Worm (Caenorhabditis elegans) whole organism, L2 larva: ENCODE results near the gene spe-39.

Source experiments
- C34F6.9 ChIP-seq: fragments of 150-350 bp; optimal IDR thresholded peaks from 2 replicates; lab custom pipeline; 2014; ENCODE audit warnings: missing biosample characterization, missing genetic modification characterization
- F13H6.1 ChIP-seq: sonication (generic microtip); optimal IDR thresholded peaks from 2 replicates; lab custom pipeline; 2016; ENCODE audit warnings: missing genetic modification characterization, missing compliant biosample characterization
- R02D3.7 ChIP-seq: fragments of 150-350 bp; optimal IDR thresholded peaks from 2 replicates; lab custom pipeline; 2014; ENCODE audit warnings: missing biosample characterization, missing genetic modification characterization
- Y55F3AM.14 ChIP-seq: fragments of 200-800 bp; sonication (Bioruptor generic); optimal IDR thresholded peaks from 2 replicates; lab custom pipeline; 2018; ENCODE audit warnings: mild to moderate bottlenecking, missing genetic modification characterization, missing compliant biosample characterization
- ZK546.5 ChIP-seq: sonication (generic microtip); optimal IDR thresholded peaks from 2 replicates; lab custom pipeline; 2017; ENCODE audit warnings: missing biosample characterization, missing genetic modification characterization
- alr-1 ChIP-seq: fragments of 150-350 bp; optimal IDR thresholded peaks from 2 replicates; lab custom pipeline; 2014; ENCODE audit warnings: missing biosample characterization, missing genetic modification characterization
- aly-2 ChIP-seq: fragments of 150-350 bp; optimal IDR thresholded peaks from 2 replicates; lab custom pipeline; 2014; ENCODE audit warnings: missing biosample characterization, missing genetic modification characterization
- ama-1 ChIP-seq: fragments of 150-350 bp; optimal IDR thresholded peaks from 2 replicates; lab custom pipeline; 2018; ENCODE audit warnings: inconsistent platforms
- blmp-1 ChIP-seq: sonication (generic microtip); optimal IDR thresholded peaks from 2 replicates; lab custom pipeline; 2017; ENCODE audit warnings: missing genetic modification characterization, mild to moderate bottlenecking, missing compliant biosample characterization, antibody characterized with exemption, moderate library complexity; ENCODE audit not compliant: insufficient read depth
- ceh-16 ChIP-seq: fragments of 150-350 bp; optimal IDR thresholded peaks from 2 replicates; lab custom pipeline; 2014; ENCODE audit warnings: missing biosample characterization, missing genetic modification characterization
- crh-2 ChIP-seq: sonication (generic microtip); optimal IDR thresholded peaks from 2 replicates; lab custom pipeline; 2017; ENCODE audit warnings: missing biosample characterization, missing genetic modification characterization
- egl-27 ChIP-seq: sonication (generic microtip); optimal IDR thresholded peaks from 3 replicates; lab custom pipeline; 2017; ENCODE audit warnings: missing biosample characterization, missing genetic modification reagents, missing genetic modification characterization
- elt-3 ChIP-seq: sonication (generic microtip); optimal IDR thresholded peaks from 2 replicates; lab custom pipeline; 2017; ENCODE audit warnings: missing biosample characterization, missing genetic modification characterization
- fos-1 ChIP-seq: fragments of 150-350 bp; optimal IDR thresholded peaks from 2 replicates; lab custom pipeline; 2014; ENCODE audit warnings: missing biosample characterization, missing genetic modification characterization
- lin-11 ChIP-seq: fragments of 150-350 bp; sonication (generic microtip); optimal IDR thresholded peaks from 2 replicates; lab custom pipeline; 2014; ENCODE audit warnings: missing biosample characterization, missing genetic modification characterization, inconsistent platforms, mixed read lengths
- lin-13 ChIP-seq: fragments of 150-350 bp; optimal IDR thresholded peaks from 2 replicates; lab custom pipeline; 2014; ENCODE audit warnings: missing biosample characterization, missing genetic modification reagents, missing genetic modification characterization
- mdl-1 ChIP-seq, 2 experiments: fragments of 150-350 bp in 1 of 2; sonication (generic microtip) in 1 of 2; optimal IDR thresholded peaks; 2 replicates each; lab custom pipeline; 2017; ENCODE audit warnings: missing biosample characterization in 2 of 2, missing genetic modification characterization in 2 of 2
- nhr-10 ChIP-seq: sonication (generic microtip); optimal IDR thresholded peaks from 2 replicates; lab custom pipeline; 2017; ENCODE audit warnings: missing biosample characterization, missing genetic modification characterization
- nhr-12 ChIP-seq: fragments of 150-350 bp; optimal IDR thresholded peaks from 2 replicates; lab custom pipeline; 2014; ENCODE audit warnings: missing biosample characterization, missing genetic modification characterization
- nhr-21 ChIP-seq: fragments of 150-350 bp; optimal IDR thresholded peaks from 2 replicates; lab custom pipeline; 2014; ENCODE audit warnings: missing biosample characterization, missing genetic modification characterization
- nhr-23 ChIP-seq: fragments of 150-350 bp; optimal IDR thresholded peaks from 2 replicates; lab custom pipeline; 2014; ENCODE audit warnings: missing biosample characterization, missing genetic modification reagents, missing genetic modification characterization
- nhr-237 ChIP-seq: fragments of 150-350 bp; optimal IDR thresholded peaks from 2 replicates; lab custom pipeline; 2014; ENCODE audit warnings: missing biosample characterization, missing genetic modification characterization
- nhr-6 ChIP-seq: fragments of 150-350 bp; optimal IDR thresholded peaks from 2 replicates; lab custom pipeline; 2014; ENCODE audit warnings: missing biosample characterization, missing genetic modification characterization
- nhr-77 ChIP-seq: fragments of 150-350 bp; optimal IDR thresholded peaks from 2 replicates; lab custom pipeline; 2014; ENCODE audit warnings: missing biosample characterization, missing genetic modification characterization
- sem-4 ChIP-seq: fragments of 150-350 bp; optimal IDR thresholded peaks from 2 replicates; lab custom pipeline; 2014; ENCODE audit warnings: missing biosample characterization, missing genetic modification reagents, missing genetic modification characterization
- skn-1 ChIP-seq: sonication (generic microtip); optimal IDR thresholded peaks from 2 replicates; lab custom pipeline; 2017; ENCODE audit warnings: missing biosample characterization, missing genetic modification characterization
- sma-9 ChIP-seq, 2 experiments: fragments of 150-350 bp in 1 of 2; sonication (generic microtip) in 1 of 2; optimal IDR thresholded peaks; 2 replicates each; lab custom pipeline; 2014 to 2016; ENCODE audit warnings: missing genetic modification characterization in 2 of 2, mild to moderate bottlenecking in 1 of 2, missing biosample characterization in 1 of 2, missing compliant biosample characterization in 1 of 2, missing genetic modification reagents in 1 of 2, moderate library complexity in 1 of 2
- unc-39 ChIP-seq: fragments of 150-350 bp; optimal IDR thresholded peaks from 2 replicates; lab custom pipeline; 2014; ENCODE audit warnings: missing biosample characterization, missing genetic modification characterization
- zag-1 ChIP-seq: fragments of 150-350 bp; optimal IDR thresholded peaks from 2 replicates; lab custom pipeline; 2014; ENCODE audit warnings: missing biosample characterization, missing genetic modification characterization
- ztf-1 ChIP-seq: fragments of 200-800 bp; sonication (Bioruptor generic); conservative IDR thresholded peaks from 2 replicates; pipeline ENCODE4 v1.3.6; 2022; ENCODE audit warnings: missing genetic modification characterization, missing compliant biosample characterization
- ztf-11 ChIP-seq: sonication (generic microtip); optimal IDR thresholded peaks from 2 replicates; lab custom pipeline; 2017; ENCODE audit warnings: missing biosample characterization, missing genetic modification characterization

Gene spe-39

ce11 chrV:6810091-6810490, 24.8 kb downstream of the spe-39 start:
- TF ChIP-seq fos-1 (tag; lab: Kevin White, UChicago), result peak; percentile 93
- no peak for TF ChIP-seq nhr-12 (tag; lab: Kevin White, UChicago)
- TF ChIP-seq C34F6.9, result no peak
- no peak for TF ChIP-seq blmp-1 (tag; lab: Kevin White, UChicago)
- no peak for TF ChIP-seq mdl-1 (tag; optimal IDR thresholded peaks at IDR 0.05; lab: Kevin White, UChicago)
- TF ChIP-seq R02D3.7 (tag; lab: Kevin White, UChicago), result no peak
- TF ChIP-seq crh-2, result no peak
- no peak for TF ChIP-seq zag-1 (tag; lab: Kevin White, UChicago)
- no peak for TF ChIP-seq ZK546.5 (tag; lab: Kevin White, UChicago)

ce11 chrV:6811863-6812262, 26.6 kb downstream of the spe-39 start:
- TF ChIP-seq nhr-10 (tag; lab: Kevin White, UChicago), result no peak
- no peak for TF ChIP-seq aly-2 (tag; lab: Kevin White, UChicago)
- TF ChIP-seq sem-4 (tag; lab: Kevin White, UChicago), result no peak
- peak; percentile 91 for TF ChIP-seq fos-1 (tag; lab: Kevin White, UChicago)
- TF ChIP-seq, all 48 proteins: peak for 1

- TF ChIP-seq R02D3.7 (tag; lab: Kevin White, UChicago) (no peak), F13H6.1 (tag; lab: Kevin White, UChicago) (no peak), nhr-23 (tag; lab: Kevin White, UChicago) (no peak), lin-11 (tag; lab: Kevin White, UChicago) (no peak), elt-3 (tag; lab: Kevin White, UChicago) (no peak), crh-2 (no peak), unc-39 (tag; lab: Kevin White, UChicago) (no peak), ztf-1 (GFP tag; lab: Robert Waterston, UW) (no peak), ztf-11 (tag; lab: Kevin White, UChicago) (no peak), nhr-77 (tag; lab: Kevin White, UChicago) (no peak)
Observed at ce11 chrV:6813862-6814261, 28.6 kb downstream of the spe-39 start.

ce11 chrV:6817184-6817583, 31.9 kb downstream of the spe-39 start, which contains the start of gene dmsr-14:
TSS of gene dmsr-14 (minus strand) at chrV:6817284.
- TF ChIP-seq nhr-6 (tag; lab: Kevin White, UChicago) (no peak), lin-13 (GFP tag; lab: Kevin White, UChicago) (no peak), ama-1 (no peak), nhr-237 (no peak), Y55F3AM.14 (GFP tag; lab: Kevin White, UChicago) (no peak), nhr-21 (tag; lab: Kevin White, UChicago) (no peak), ZK546.5 (tag; lab: Kevin White, UChicago) (no peak), sem-4 (tag; lab: Kevin White, UChicago) (no peak)

ce11 chrV:6819812-6820211, 34.6 kb downstream of the spe-39 start, which contains the start of gene dmsr-13:
TSS of gene dmsr-13 (minus strand) at chrV:6819912.
- no peak for TF ChIP-seq fos-1 (tag; lab: Kevin White, UChicago)
- TF ChIP-seq mdl-1 (tag; optimal IDR thresholded peaks at IDR 0.05; lab: Kevin White, UChicago), result no peak
- TF ChIP-seq zag-1 (tag; lab: Kevin White, UChicago), result no peak
- TF ChIP-seq nhr-23 (tag; lab: Kevin White, UChicago), result no peak
- TF ChIP-seq ceh-16 (tag; lab: Kevin White, UChicago), result no peak
- TF ChIP-seq egl-27 (tag; lab: Kevin White, UChicago), result no peak

- TF ChIP-seq alr-1 (tag; lab: Kevin White, UChicago) (no peak), sma-9 (GFP tag; optimal IDR thresholded peaks at IDR 0.05; lab: Kevin White, UChicago) (no peak), sma-9 (tag; optimal IDR thresholded peaks at IDR 0.05; lab: Kevin White, UChicago) (no peak), skn-1 (tag; lab: Kevin White, UChicago) (no peak)
- TF ChIP-seq, all 48 proteins: peak for 0
Observed at ce11 chrV:6821509-6821908, 36.3 kb downstream of the spe-39 start, which contains the start of gene T15B7.8. TSS of gene T15B7.8 (plus strand) at chrV:6821809.
